Fruit fly (Drosophila melanogaster): ENCODE results near the gene ninaA.

The ninaA gene

DNA sequence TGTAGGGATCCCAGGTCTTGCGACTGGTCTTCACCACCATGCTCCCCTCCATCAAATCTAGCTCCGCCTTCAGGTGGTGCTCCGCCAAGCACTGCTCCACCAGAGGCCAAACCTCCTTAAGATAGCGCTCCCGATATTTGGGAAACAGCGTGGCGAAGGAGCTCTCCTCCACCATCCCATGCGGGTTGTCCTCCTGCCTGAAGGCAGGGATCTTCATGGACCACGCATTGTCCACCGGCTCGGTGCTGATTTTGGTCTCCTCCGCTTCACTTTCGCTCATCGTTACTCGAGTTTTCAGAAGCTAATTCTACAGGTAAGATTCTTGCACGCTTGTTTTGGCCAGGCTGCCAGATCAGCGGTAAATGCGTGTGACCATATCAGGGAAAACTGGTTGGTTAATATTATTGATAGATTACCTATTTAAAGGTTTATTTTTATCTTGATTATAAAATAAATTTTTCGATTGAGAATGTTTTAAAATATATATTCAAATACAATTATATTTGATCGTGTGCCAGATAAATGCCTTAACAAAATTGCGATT is 7.5 kb upstream of the ninaA start, which contains the start of gene dbe (continued):
- TF ChIP-seq wdn (GFP tag; IDR thresholded peaks at IDR 0.05) (no peak), CG7839 (tag; optimal IDR thresholded peaks at IDR 0.05) (peak; percentile 17), Vsx1 (GFP tag; optimal IDR thresholded peaks at IDR 0.05) (peak; percentile 30), CG1603 (tag; optimal IDR thresholded peaks at IDR 0.05) (peak; percentile 34), dm (GFP tag; optimal IDR thresholded peaks at IDR 0.05) (peak; percentile 73), CG13894 (tag; optimal IDR thresholded peaks at IDR 0.05) (peak; percentile 20), mam (GFP tag; optimal IDR thresholded peaks at IDR 0.05) (peak; percentile 13), Meics (GFP tag; optimal IDR thresholded peaks at IDR 0.05) (peak; percentile 5), scrt (GFP tag; optimal IDR thresholded peaks at IDR 0.05) (peak; percentile 57), CG9797 (GFP tag; optimal IDR thresholded peaks at IDR 0.05) (peak; percentile 11), CG11504 (tag; optimal IDR thresholded peaks at IDR 0.05) (peak; percentile 24), Hmr (GFP tag; optimal IDR thresholded peaks at IDR 0.05) (peak; percentile 10), stwl (tag; optimal IDR thresholded peaks at IDR 0.05) (peak; percentile 24), NfI (GFP tag; optimal IDR thresholded peaks at IDR 0.05) (peak; percentile 15), Eip74EF (GFP tag; optimal IDR thresholded peaks at IDR 0.05) (no peak), bbx (GFP tag; IDR thresholded peaks at IDR 0.05; ENCODE audit: partially characterized antibody) (0 out of 2 replicates have a peak, but pooled peaks have one; percentile 26), CG2678 (tag; optimal IDR thresholded peaks at IDR 0.05) (peak; percentile 28), E2f1 (GFP tag; IDR thresholded peaks at IDR 0.05) (no peak), ci (GFP tag; IDR thresholded peaks at IDR 0.05) (0 out of 3 replicates have a peak, but pooled peaks have one; percentile 43), MESR4 (GFP tag; optimal IDR thresholded peaks at IDR 0.05) (peak; percentile 84), Bgb (GFP tag; IDR thresholded peaks at IDR 0.05; ENCODE audit: partially characterized antibody) (peak; percentile 26; the same call in 1 of the 2 replicates), slbo (GFP tag; IDR thresholded peaks at IDR 0.05) (peak; percentile 66), CG17829 (tag; optimal IDR thresholded peaks at IDR 0.05) (peak; percentile 16), Max (GFP tag; optimal IDR thresholded peaks at IDR 0.05) (peak; percentile 51), ap (GFP tag; IDR thresholded peaks at IDR 0.05) (no peak), vvl (GFP tag; IDR thresholded peaks at IDR 0.05) (peak; percentile 25; the same call in 1 of the 2 replicates), CG4617 (GFP tag; optimal IDR thresholded peaks at IDR 0.05; ENCODE audit: borderline replicate concordance) (peak; percentile 59), CG14014 (GFP tag; IDR thresholded peaks at IDR 0.05) (peak; percentile 33; the same call in 1 of the 2 replicates), MBD-R2 (GFP tag; IDR thresholded peaks at IDR 0.05) (peak; percentile 77), repo (GFP tag; optimal IDR thresholded peaks at IDR 0.05) (peak; percentile 43), CG17568 (GFP tag; optimal IDR thresholded peaks at IDR 0.05) (no peak), Lhr (GFP tag; optimal IDR thresholded peaks at IDR 0.05) (no peak), CG32532 (GFP tag; IDR thresholded peaks at IDR 0.05) (0 out of 2 replicates have a peak, but pooled peaks have one; percentile 18), run (tag; optimal IDR thresholded peaks at IDR 0.05) (no peak), CoRest (tag; optimal IDR thresholded peaks at IDR 0.05) (peak; percentile 0), Chrac-16 (GFP tag; optimal IDR thresholded peaks at IDR 0.05) (peak; percentile 7)

DNA sequence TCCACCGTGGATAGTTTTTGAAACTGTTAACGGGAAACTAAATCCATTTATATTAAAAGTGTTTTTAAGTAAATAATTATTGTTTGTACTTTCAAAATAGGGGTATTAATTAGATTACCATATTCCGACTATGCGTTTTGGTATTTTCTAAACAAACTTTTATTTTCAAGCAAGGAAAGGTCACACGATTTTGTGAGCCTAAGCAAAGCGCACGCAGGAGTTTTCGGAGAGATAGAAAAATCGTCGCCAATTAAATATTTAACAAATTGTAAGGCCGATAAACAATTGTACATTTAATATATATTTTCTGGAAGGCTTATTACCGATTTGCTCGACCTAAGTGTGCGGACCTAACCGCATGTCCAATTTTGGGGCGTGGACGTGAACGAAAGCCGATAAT is 6.8 kb upstream of the ninaA start, which contains the start of gene PNUTS:
TSS of gene PNUTS (plus strand) at position 181 of the 400 bp plus-strand sequence.
- peak; percentile 3 for TF ChIP-seq MTF-1 (GFP tag; optimal IDR thresholded peaks at IDR 0.05; ENCODE audit: borderline replicate concordance)
- TF ChIP-seq cwo (GFP tag; optimal IDR thresholded peaks at IDR 0.05), result no peak
- peak; percentile 6 for TF ChIP-seq CG9797 (GFP tag; optimal IDR thresholded peaks at IDR 0.05)
- TF ChIP-seq CG31388 (GFP tag; optimal IDR thresholded peaks at IDR 0.05), result no peak
- peak; percentile 28 for TF ChIP-seq sens (GFP tag)
- TF ChIP-seq bbx (GFP tag; IDR thresholded peaks at IDR 0.05; ENCODE audit: partially characterized antibody), result peak; percentile 31; the same call in 1 of the 2 replicates
- peak; percentile 70 for TF ChIP-seq gfzf (GFP tag; optimal IDR thresholded peaks at IDR 0.05)
- no peak for TF ChIP-seq CG4360 (GFP tag; IDR thresholded peaks at IDR 0.05)
- no peak for TF ChIP-seq CG42726 (GFP tag; IDR thresholded peaks at IDR 0.05; ENCODE audit: partially characterized antibody)
- no peak for TF ChIP-seq CG14965 (GFP tag; optimal IDR thresholded peaks at IDR 0.05; ENCODE audit: borderline replicate concordance)
- TF ChIP-seq MESR4 (GFP tag; optimal IDR thresholded peaks at IDR 0.05), result peak; percentile 89
- no peak for TF ChIP-seq CG7786 (GFP tag; optimal IDR thresholded peaks at IDR 0.05)
- peak; percentile 25 for TF ChIP-seq pzg (GFP tag; optimal IDR thresholded peaks at IDR 0.05)
- 0 out of 4 replicates have a peak, but pooled peaks have one; percentile 6 for TF ChIP-seq Dll (GFP tag; IDR thresholded peaks at IDR 0.05; ENCODE audit: partially characterized antibody)
- TF ChIP-seq CG8290 (GFP tag; optimal IDR thresholded peaks at IDR 0.05), result no peak
- peak in 1 of 2 experiments; percentile 16 for TF ChIP-seq CG8290 (tag; optimal IDR thresholded peaks at IDR 0.05)
- no peak for TF ChIP-seq Ptx1 (GFP tag; IDR thresholded peaks at IDR 0.05)

All from whole organism, embryonic.